Fruit fly (Drosophila melanogaster) whole organism, embryonic: ENCODE measurements around the gene galectin.

Experiments
- Asciz ChIP-seq: fragments of 200-800 bp; sonication (Bioruptor generic); optimal IDR thresholded peaks from 2 replicates; lab custom pipeline; 2017; ENCODE audit warnings: missing biosample characterization, mild to moderate bottlenecking, missing genetic modification characterization, missing genetic modification reagents
- BEAF-32 ChIP-seq: fragments of 200-800 bp; sonication (Bioruptor generic); optimal IDR thresholded peaks from 3 replicates; lab custom pipeline; 2017; ENCODE audit warnings: missing biosample characterization, missing genetic modification characterization, mild to moderate bottlenecking, moderate library complexity, missing genetic modification reagents
- Bgb ChIP-seq: fragments of 200-800 bp; sonication (Bioruptor generic); IDR thresholded peaks from 2 replicates; pipeline ENCODE4 v1.3.6; 2022; ENCODE audit warnings: missing biosample characterization, missing genetic modification characterization; ENCODE audit not compliant: partially characterized antibody
- CG12299 ChIP-seq: fragments of 200-800 bp; sonication (Bioruptor generic); optimal IDR thresholded peaks from 2 replicates; lab custom pipeline; 2018; ENCODE audit warnings: missing biosample characterization, mild to moderate bottlenecking, missing genetic modification characterization
- CG1603 ChIP-seq: fragments of 200-800 bp; sonication (Bioruptor generic); optimal IDR thresholded peaks from 2 replicates; lab custom pipeline; 2019; ENCODE audit warnings: missing biosample characterization, mild to moderate bottlenecking, missing genetic modification characterization, moderate library complexity
- CG16779 ChIP-seq: fragments of 200-800 bp; sonication (Bioruptor generic); IDR thresholded peaks from 2 replicates; pipeline ENCODE4 v1.3.6; 2022; ENCODE audit warnings: missing biosample characterization, missing genetic modification characterization
- CG17829 ChIP-seq: fragments of 200-800 bp; optimal IDR thresholded peaks from 2 replicates; lab custom pipeline; 2019; ENCODE audit warnings: missing biosample characterization, mild to moderate bottlenecking, missing genetic modification characterization, moderate library complexity
- CG18476 ChIP-seq: fragments of 200-800 bp; sonication (Bioruptor generic); optimal IDR thresholded peaks from 2 replicates; lab custom pipeline; 2016; ENCODE audit warnings: missing biosample characterization, mild to moderate bottlenecking, missing genetic modification characterization
- CG18599 ChIP-seq: fragments of 200-800 bp; sonication (Bioruptor generic); optimal IDR thresholded peaks from 3 replicates; lab custom pipeline; 2017; ENCODE audit warnings: missing biosample characterization, missing genetic modification characterization, mild to moderate bottlenecking, moderate library complexity, missing genetic modification reagents
- CG2889 ChIP-seq: fragments of 200-800 bp; sonication (Bioruptor generic); IDR thresholded peaks from 3 replicates; pipeline ENCODE4 v1.3.6; 2022; ENCODE audit warnings: missing biosample characterization, missing genetic modification characterization
- CG3407 ChIP-seq: fragments of 200-800 bp; sonication (Bioruptor generic); optimal IDR thresholded peaks from 2 replicates; lab custom pipeline; 2018; ENCODE audit warnings: missing biosample characterization, mild to moderate bottlenecking, missing genetic modification characterization
- CG3995 ChIP-seq: fragments of 200-800 bp; sonication (Bioruptor generic); optimal IDR thresholded peaks from 3 replicates; lab custom pipeline; 2016; ENCODE audit warnings: missing biosample characterization, missing genetic modification characterization
- CG4360 ChIP-seq: fragments of 200-800 bp; sonication (Bioruptor generic); IDR thresholded peaks from 2 replicates; pipeline ENCODE4 v1.3.6; 2022; ENCODE audit warnings: missing biosample characterization, missing genetic modification characterization
- CG6689 ChIP-seq: fragments of 200-800 bp; sonication (Bioruptor generic); IDR thresholded peaks from 2 replicates; pipeline ENCODE4 v1.3.6; 2022; ENCODE audit warnings: missing biosample characterization, missing genetic modification characterization
- CG7928 ChIP-seq: fragments of 200-800 bp; sonication (Bioruptor generic); optimal IDR thresholded peaks from 2 replicates; lab custom pipeline; 2017; ENCODE audit warnings: missing biosample characterization, mild to moderate bottlenecking, missing genetic modification characterization
- CG9797 ChIP-seq: fragments of 200-800 bp; sonication (Bioruptor generic); optimal IDR thresholded peaks from 3 replicates; lab custom pipeline; 2018; ENCODE audit warnings: missing biosample characterization, mild to moderate bottlenecking, missing genetic modification characterization
- Dll ChIP-seq: fragments of 200-800 bp; sonication (Bioruptor generic); IDR thresholded peaks from 4 replicates; pipeline ENCODE4 v1.3.6; 2022; ENCODE audit warnings: missing biosample characterization, missing genetic modification characterization; ENCODE audit not compliant: partially characterized antibody
- Drgx ChIP-seq: fragments of 200-800 bp; sonication (Bioruptor generic); IDR thresholded peaks from 2 replicates; pipeline ENCODE4 v1.3.6; 2022; ENCODE audit warnings: missing biosample characterization, missing genetic modification characterization
- Ets65A ChIP-seq: fragments of 200-800 bp; sonication (Bioruptor generic); peaks from one replicate; lab custom pipeline; 2016; ENCODE audit warnings: missing biosample characterization, missing genetic modification characterization
- Ets97D ChIP-seq: fragments of 200-800 bp; sonication (Bioruptor generic); optimal IDR thresholded peaks from 3 replicates; lab custom pipeline; 2016; ENCODE audit warnings: missing biosample characterization, missing genetic modification characterization
- Fer2 ChIP-seq: fragments of 200-800 bp; sonication (Bioruptor generic); optimal IDR thresholded peaks from 2 replicates; lab custom pipeline; 2018; ENCODE audit warnings: missing biosample characterization, mild to moderate bottlenecking, missing genetic modification characterization, moderate library complexity
- Hand ChIP-seq: fragments of 200-800 bp; sonication (Bioruptor generic); optimal IDR thresholded peaks from 2 replicates; lab custom pipeline; 2017; ENCODE audit warnings: mild to moderate bottlenecking, missing biosample characterization, missing genetic modification reagents, missing genetic modification characterization
- HmgD ChIP-seq: fragments of 200-800 bp; sonication (Bioruptor generic); optimal IDR thresholded peaks from 3 replicates; lab custom pipeline; 2016; ENCODE audit warnings: missing biosample characterization, missing genetic modification characterization
- Hr51 ChIP-seq, 2 experiments: fragments of 200-800 bp; sonication (Bioruptor generic); optimal IDR thresholded peaks; 2 replicates in 1 of 2; 3 replicates in 1 of 2; lab custom pipeline; 2016 to 2018; ENCODE audit warnings: missing biosample characterization in 2 of 2, missing genetic modification characterization in 2 of 2, mild to moderate bottlenecking in 1 of 2, moderate library complexity in 1 of 2
- Lpt ChIP-seq: fragments of >200 bp; optimal IDR thresholded peaks from 2 replicates; lab custom pipeline; 2018; ENCODE audit warnings: missing biosample characterization, missing genetic modification characterization
- MESR4 ChIP-seq: fragments of 200-800 bp; sonication (Bioruptor generic); optimal IDR thresholded peaks from 2 replicates; lab custom pipeline; 2018; ENCODE audit warnings: missing biosample characterization, mild to moderate bottlenecking, missing genetic modification characterization, moderate library complexity
- Mad ChIP-seq: fragments of 200-800 bp; sonication (Bioruptor generic); optimal IDR thresholded peaks from 2 replicates; lab custom pipeline; 2016; ENCODE audit warnings: missing biosample characterization, missing genetic modification characterization
- Oli ChIP-seq: fragments of 200-800 bp; sonication (Bioruptor generic); optimal IDR thresholded peaks from 2 replicates; lab custom pipeline; 2018; ENCODE audit warnings: missing biosample characterization, mild to moderate bottlenecking, missing genetic modification characterization, moderate library complexity
- Opbp ChIP-seq: fragments of 200-800 bp; sonication (Bioruptor generic); IDR thresholded peaks from 3 replicates; pipeline ENCODE4 v1.3.6; 2022; ENCODE audit warnings: missing biosample characterization, missing genetic modification characterization; ENCODE audit not compliant: partially characterized antibody
- Pdp1 ChIP-seq, 2 experiments: fragments of 200-800 bp; sonication (Bioruptor generic); optimal IDR thresholded peaks; 3 replicates each; lab custom pipeline; 2016; ENCODE audit warnings: missing biosample characterization in 2 of 2, missing genetic modification characterization in 2 of 2, mild to moderate bottlenecking in 1 of 2, moderate library complexity in 1 of 2
- Poxn ChIP-seq: fragments of 200-800 bp; sonication (Bioruptor generic); IDR thresholded peaks from 2 replicates; pipeline ENCODE4 v1.3.6; 2022; ENCODE audit warnings: missing biosample characterization, missing genetic modification characterization
- Spps ChIP-seq: fragments of 200-800 bp; sonication (Bioruptor generic); optimal IDR thresholded peaks from 2 replicates; lab custom pipeline; 2018; ENCODE audit warnings: missing biosample characterization, mild to moderate bottlenecking, missing genetic modification characterization
- ab ChIP-seq: fragments of 200-800 bp; sonication (Bioruptor generic); optimal IDR thresholded peaks from 2 replicates; lab custom pipeline; 2016; ENCODE audit warnings: missing biosample characterization, missing genetic modification characterization
- ap ChIP-seq: fragments of 200-800 bp; sonication (Bioruptor generic); IDR thresholded peaks from 2 replicates; pipeline ENCODE4 v1.3.6; 2022; ENCODE audit warnings: missing biosample characterization, missing genetic modification characterization
- cad ChIP-seq: fragments of >200 bp; optimal IDR thresholded peaks from 2 replicates; lab custom pipeline; 2017; ENCODE audit warnings: missing biosample characterization, missing genetic modification characterization
- cg ChIP-seq: fragments of 200-800 bp; sonication (Bioruptor generic); optimal IDR thresholded peaks from 3 replicates; lab custom pipeline; 2019; ENCODE audit warnings: missing biosample characterization, mild to moderate bottlenecking, missing genetic modification characterization, moderate library complexity
- danr ChIP-seq: fragments of 200-800 bp; sonication (Bioruptor generic); IDR thresholded peaks from 2 replicates; pipeline ENCODE4 v1.3.6; 2022; ENCODE audit warnings: missing biosample characterization, missing genetic modification characterization
- exex ChIP-seq: fragments of 200-800 bp; sonication (Bioruptor generic); optimal IDR thresholded peaks from 4 replicates; lab custom pipeline; 2018; ENCODE audit warnings: missing biosample characterization, mild to moderate bottlenecking, missing genetic modification characterization, moderate library complexity
- gro ChIP-seq: fragments of 200-800 bp; sonication (Bioruptor generic); optimal IDR thresholded peaks from 2 replicates; lab custom pipeline; 2016; ENCODE audit warnings: missing biosample characterization, missing genetic modification characterization
- gsb ChIP-seq: fragments of 200-800 bp; sonication (Bioruptor generic); IDR thresholded peaks from 2 replicates; pipeline ENCODE4 v1.3.6; 2022; ENCODE audit warnings: missing biosample characterization, missing genetic modification characterization
- hth ChIP-seq: fragments of >200 bp; optimal IDR thresholded peaks from 2 replicates; lab custom pipeline; 2017; ENCODE audit warnings: inconsistent platforms
- jing ChIP-seq: fragments of 200-800 bp; sonication (Bioruptor generic); optimal IDR thresholded peaks from 2 replicates; lab custom pipeline; 2018; ENCODE audit warnings: missing biosample characterization, mild to moderate bottlenecking, missing genetic modification characterization
- klu ChIP-seq: fragments of 200-800 bp; sonication (Bioruptor generic); IDR thresholded peaks from 2 replicates; pipeline ENCODE4 v1.3.6; 2022; ENCODE audit warnings: missing biosample characterization, missing genetic modification characterization
- org-1 ChIP-seq: fragments of 200-800 bp; sonication (Bioruptor generic); optimal IDR thresholded peaks from 2 replicates; lab custom pipeline; 2017; ENCODE audit warnings: missing biosample characterization, missing genetic modification characterization
- pum ChIP-seq: fragments of 200-800 bp; sonication (Bioruptor generic); optimal IDR thresholded peaks from 2 replicates; lab custom pipeline; 2016; ENCODE audit warnings: missing biosample characterization, missing genetic modification characterization
- ranshi ChIP-seq: fragments of 200-800 bp; sonication (Bioruptor generic); IDR thresholded peaks from 2 replicates; pipeline ENCODE4 v1.3.6; 2022; ENCODE audit warnings: missing biosample characterization, missing genetic modification characterization
- sr ChIP-seq: fragments of 200-800 bp; sonication (Bioruptor generic); IDR thresholded peaks from 3 replicates; pipeline ENCODE4 v1.3.6; 2022; ENCODE audit warnings: missing biosample characterization, missing genetic modification characterization
- twi ChIP-seq: fragments of 200-800 bp; optimal IDR thresholded peaks from 2 replicates; lab custom pipeline; 2019; ENCODE audit warnings: missing biosample characterization, mild to moderate bottlenecking, missing genetic modification characterization, moderate library complexity
- tx ChIP-seq: fragments of 200-800 bp; sonication (Bioruptor generic); optimal IDR thresholded peaks from 2 replicates; lab custom pipeline; 2016; ENCODE audit warnings: missing biosample characterization, missing genetic modification characterization
- zen2 ChIP-seq: fragments of 200-800 bp; sonication (Bioruptor generic); IDR thresholded peaks from 3 replicates; pipeline ENCODE4 v1.3.6; 2022; ENCODE audit warnings: missing biosample characterization, missing genetic modification characterization; ENCODE audit not compliant: partially characterized antibody

The galectin gene

dm6 chr2L:72752-73435 is 1.3 kb downstream of the galectin start (continued):
- TF ChIP-seq CG6689 (no peak), CG16779 (GFP tag; lab: Robert Waterston, UW) (no peak), danr (GFP tag; lab: Robert Waterston, UW) (no peak), Hand (GFP tag; lab: Kevin White, UChicago) (no peak), CG18599 (GFP tag; lab: Kevin White, UChicago) (peak; percentile 56), Dll (GFP tag; lab: Robert Waterston, UW) (peak; percentile 68; the same call in 2 of the 4 replicates), ap (GFP tag; lab: Robert Waterston, UW) (no peak), tx (GFP tag; lab: Kevin White, UChicago) (peak; percentile 5), CG12299 (tag; lab: Kevin White, UChicago) (no peak), twi (tag; lab: Kevin White, UChicago) (no peak), cg (no peak), CG2889 (no peak), BEAF-32 (GFP tag; lab: Kevin White, UChicago) (peak; percentile 71), Mad (GFP tag; lab: Kevin White, UChicago) (peak; percentile 18), Oli (tag; lab: Kevin White, UChicago) (no peak), sr (GFP tag; lab: Robert Waterston, UW) (no peak; the same call in 2 of the 3 replicates), klu (GFP tag; lab: Robert Waterston, UW) (no peak), CG1603 (tag; lab: Kevin White, UChicago) (peak; percentile 58), zen2 (peak; percentile 64; the same call in 2 of the 3 replicates), org-1 (GFP tag; lab: Kevin White, UChicago) (no peak), pum (GFP tag; lab: Kevin White, UChicago) (peak; percentile 18), Asciz (GFP tag; lab: Kevin White, UChicago) (peak; percentile 24), CG9797 (GFP tag; lab: Kevin White, UChicago) (no peak), CG18476 (GFP tag; lab: Kevin White, UChicago) (no peak), hth (lab: Kevin White, UChicago) (no peak), HmgD (GFP tag; lab: Kevin White, UChicago) (no peak), Pdp1 (GFP tag; optimal IDR thresholded peaks at IDR 0.05; lab: Kevin White, UChicago) (peak; percentile 30 to 52), Poxn (GFP tag; lab: Robert Waterston, UW) (no peak), gsb (GFP tag; lab: Robert Waterston, UW) (no peak), CG3995 (no peak), CG4360 (GFP tag; lab: Robert Waterston, UW) (no peak), exex (tag; lab: Kevin White, UChicago) (peak; percentile 79), ab (no peak), cad (GFP tag; lab: Kevin White, UChicago) (no peak), CG3407 (GFP tag; lab: Kevin White, UChicago) (no peak), MESR4 (GFP tag; lab: Kevin White, UChicago) (no peak), Lpt (no peak), jing (GFP tag; lab: Kevin White, UChicago) (no peak), CG7928 (GFP tag; lab: Kevin White, UChicago) (no peak), Bgb (GFP tag; lab: Robert Waterston, UW) (peak; percentile 57; the same call in 1 of the 2 replicates), Ets97D (GFP tag; lab: Kevin White, UChicago) (peak; percentile 75), Drgx (0 out of 2 replicates have a peak, but pooled peaks have one; percentile 11), Hr51 (GFP tag; optimal IDR thresholded peaks at IDR 0.05; lab: Kevin White, UChicago) (peak in 1 of 2 experiments; percentile 6), Ets65A (no peak), gro (GFP tag; lab: Kevin White, UChicago) (peak; percentile 66), Fer2 (no peak), Spps (tag; lab: Kevin White, UChicago) (no peak), CG17829 (tag; lab: Kevin White, UChicago) (no peak), Opbp (GFP tag; lab: Robert Waterston, UW) (peak; percentile 65; the same call in 2 of the 3 replicates), ranshi (GFP tag; lab: Robert Waterston, UW) (0 out of 2 replicates have a peak, but pooled peaks have one; percentile 44)
